Fruit fly (Drosophila melanogaster): ENCODE results near the gene CG12362.

The CG12362 gene

dm6 chr3L:10412518-10412917 is at the start of gene CG12362:
Gene CG12362 (plus strand): TSS chr3L:10412818.
- no peak for TF ChIP-seq insv (optimal IDR thresholded peaks at IDR 0.05)
- TF ChIP-seq ttk (optimal IDR thresholded peaks at IDR 0.05): no peak
- no peak for TF ChIP-seq h (optimal IDR thresholded peaks at IDR 0.05)
- TF ChIP-seq psq (optimal IDR thresholded peaks at IDR 0.05): no peak
- TF ChIP-seq Sin3A (optimal IDR thresholded peaks at IDR 0.05): no peak
- no peak for TF ChIP-seq Myc (optimal IDR thresholded peaks at IDR 0.05)

- TF ChIP-seq insv (optimal IDR thresholded peaks at IDR 0.05) (no peak), h (optimal IDR thresholded peaks at IDR 0.05) (no peak)
Measured at dm6 chr3L:10363298-10364097, 49.1 kb upstream of the CG12362 start.

dm6 chr3L:10364906-10365305 is 47.7 kb upstream of the CG12362 start:
- no peak for TF ChIP-seq ttk (optimal IDR thresholded peaks at IDR 0.05)
- TF ChIP-seq h (optimal IDR thresholded peaks at IDR 0.05): no peak
- no peak for TF ChIP-seq insv (optimal IDR thresholded peaks at IDR 0.05)
- TF ChIP-seq Sin3A (optimal IDR thresholded peaks at IDR 0.05): no peak
- no peak for TF ChIP-seq psq (optimal IDR thresholded peaks at IDR 0.05)
- TF ChIP-seq Myc (optimal IDR thresholded peaks at IDR 0.05): no peak

- TF ChIP-seq ttk (optimal IDR thresholded peaks at IDR 0.05) (no peak), insv (optimal IDR thresholded peaks at IDR 0.05) (no peak), Sin3A (optimal IDR thresholded peaks at IDR 0.05) (no peak), psq (optimal IDR thresholded peaks at IDR 0.05) (no peak), Myc (optimal IDR thresholded peaks at IDR 0.05) (no peak), h (optimal IDR thresholded peaks at IDR 0.05) (no peak)
Measured at dm6 chr3L:10365641-10366275, 46.9 kb upstream of the CG12362 start.

dm6 chr3L:10366464-10366863 is 46.2 kb upstream of the CG12362 start:
- no peak for TF ChIP-seq psq (optimal IDR thresholded peaks at IDR 0.05)
- TF ChIP-seq h (optimal IDR thresholded peaks at IDR 0.05): no peak
- no peak for TF ChIP-seq insv (optimal IDR thresholded peaks at IDR 0.05)
- TF ChIP-seq Myc (optimal IDR thresholded peaks at IDR 0.05): no peak
- TF ChIP-seq ttk (optimal IDR thresholded peaks at IDR 0.05): no peak
- no peak for TF ChIP-seq Sin3A (optimal IDR thresholded peaks at IDR 0.05)

dm6 chr3L:10367729-10368128 is 44.9 kb upstream of the CG12362 start:
- TF ChIP-seq psq (optimal IDR thresholded peaks at IDR 0.05) (no peak), ttk (optimal IDR thresholded peaks at IDR 0.05) (no peak), h (optimal IDR thresholded peaks at IDR 0.05) (no peak), insv (optimal IDR thresholded peaks at IDR 0.05) (no peak), Myc (optimal IDR thresholded peaks at IDR 0.05) (no peak), Sin3A (optimal IDR thresholded peaks at IDR 0.05) (no peak)

- no peak for TF ChIP-seq Sin3A (optimal IDR thresholded peaks at IDR 0.05)
- no peak for TF ChIP-seq Myc (optimal IDR thresholded peaks at IDR 0.05)
- TF ChIP-seq h (optimal IDR thresholded peaks at IDR 0.05): no peak
- TF ChIP-seq ttk (optimal IDR thresholded peaks at IDR 0.05): no peak
- TF ChIP-seq psq (optimal IDR thresholded peaks at IDR 0.05): no peak
- no peak for TF ChIP-seq insv (optimal IDR thresholded peaks at IDR 0.05)
Measured at dm6 chr3L:10368817-10369216, 43.8 kb upstream of the CG12362 start.

- TF ChIP-seq Myc (optimal IDR thresholded peaks at IDR 0.05): no peak
- no peak for TF ChIP-seq ttk (optimal IDR thresholded peaks at IDR 0.05)
- no peak for TF ChIP-seq psq (optimal IDR thresholded peaks at IDR 0.05)
- no peak for TF ChIP-seq Sin3A (optimal IDR thresholded peaks at IDR 0.05)
- TF ChIP-seq insv (optimal IDR thresholded peaks at IDR 0.05): no peak
- no peak for TF ChIP-seq h (optimal IDR thresholded peaks at IDR 0.05)
Measured at dm6 chr3L:10370261-10370921, 42.2 kb upstream of the CG12362 start.

dm6 chr3L:10371180-10371579 is 41.4 kb upstream of the CG12362 start:
- no peak for TF ChIP-seq h (optimal IDR thresholded peaks at IDR 0.05)
- no peak for TF ChIP-seq Myc (optimal IDR thresholded peaks at IDR 0.05)
- TF ChIP-seq insv (optimal IDR thresholded peaks at IDR 0.05): no peak
- TF ChIP-seq psq (optimal IDR thresholded peaks at IDR 0.05): no peak
- no peak for TF ChIP-seq Sin3A (optimal IDR thresholded peaks at IDR 0.05)
- no peak for TF ChIP-seq ttk (optimal IDR thresholded peaks at IDR 0.05)

- no peak for TF ChIP-seq insv (optimal IDR thresholded peaks at IDR 0.05)
Measured at dm6 chr3L:10372195-10372594, 40.4 kb upstream of the CG12362 start.

- no peak for TF ChIP-seq Myc (optimal IDR thresholded peaks at IDR 0.05)
- no peak for TF ChIP-seq h (optimal IDR thresholded peaks at IDR 0.05)
Measured at dm6 chr3L:10372741-10373140, 39.9 kb upstream of the CG12362 start.

- TF ChIP-seq h (optimal IDR thresholded peaks at IDR 0.05) (no peak), insv (optimal IDR thresholded peaks at IDR 0.05) (no peak), ttk (optimal IDR thresholded peaks at IDR 0.05) (no peak), psq (optimal IDR thresholded peaks at IDR 0.05) (no peak), Myc (optimal IDR thresholded peaks at IDR 0.05) (no peak), Sin3A (optimal IDR thresholded peaks at IDR 0.05) (no peak)
Measured at dm6 chr3L:10375619-10376018, 37.0 kb upstream of the CG12362 start.
